Worm (Caenorhabditis elegans): ENCODE data around the gene T03D8.6.

The T03D8.6 gene

DNA sequence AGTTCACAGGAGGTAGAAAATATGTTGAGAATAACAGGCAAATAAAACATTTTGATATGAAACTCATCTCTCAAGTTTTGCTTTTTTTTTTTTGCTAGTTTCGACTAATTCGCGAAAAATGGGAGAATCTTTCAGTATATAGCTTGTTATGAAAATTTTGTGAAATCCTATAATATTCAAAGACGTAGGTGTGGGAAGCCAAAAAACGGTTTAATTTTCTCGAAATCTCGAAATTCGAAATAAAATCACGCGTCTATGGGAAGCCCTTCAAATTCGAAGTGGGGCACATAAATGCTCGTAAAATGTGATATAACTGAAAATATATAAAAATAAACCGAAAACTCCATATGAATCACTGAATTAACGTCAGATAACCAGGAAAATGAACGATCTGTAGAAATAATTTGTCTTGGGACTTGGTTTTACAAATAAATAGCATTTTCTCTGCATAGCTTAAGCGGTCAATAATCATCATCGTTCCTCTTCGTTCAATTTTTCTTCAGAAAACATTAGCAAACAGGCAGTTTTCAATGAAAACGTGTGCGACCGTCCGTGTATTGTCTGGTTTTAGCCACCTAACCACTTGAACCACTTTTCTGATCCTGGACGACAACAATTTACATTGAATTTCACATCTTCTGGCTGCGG lies 5.0 kb upstream of the T03D8.6 start, which contains the start of the genes gcy-22 and grl-14:
gcy-22 (minus strand) TSS at position 101 of the 648 bp plus-strand sequence.
grl-14 (plus strand) TSS at position 598 of the 648 bp plus-strand sequence.
- TF ChIP-seq ref-1 (GFP tag; conservative IDR thresholded peaks at IDR 0.05): no peak
- TF ChIP-seq flt-1 (GFP tag; IDR thresholded peaks at IDR 0.05): no peak
- TF ChIP-seq tab-1 (GFP tag; IDR thresholded peaks at IDR 0.05): no peak
- TF ChIP-seq klf-2 (GFP tag; conservative IDR thresholded peaks at IDR 0.05): no peak
- no peak for TF ChIP-seq med-1 (GFP tag; optimal IDR thresholded peaks at IDR 0.05; ENCODE audit: insufficient read depth)
- TF ChIP-seq ztf-29 (GFP tag; IDR thresholded peaks at IDR 0.05): no peak
- TF ChIP-seq T22C8.4 (GFP tag; IDR thresholded peaks at IDR 0.05): no peak
- TF ChIP-seq ztf-23 (GFP tag; IDR thresholded peaks at IDR 0.05): no peak
- TF ChIP-seq cog-1 (tag; optimal IDR thresholded peaks at IDR 0.05): no peak

DNA sequence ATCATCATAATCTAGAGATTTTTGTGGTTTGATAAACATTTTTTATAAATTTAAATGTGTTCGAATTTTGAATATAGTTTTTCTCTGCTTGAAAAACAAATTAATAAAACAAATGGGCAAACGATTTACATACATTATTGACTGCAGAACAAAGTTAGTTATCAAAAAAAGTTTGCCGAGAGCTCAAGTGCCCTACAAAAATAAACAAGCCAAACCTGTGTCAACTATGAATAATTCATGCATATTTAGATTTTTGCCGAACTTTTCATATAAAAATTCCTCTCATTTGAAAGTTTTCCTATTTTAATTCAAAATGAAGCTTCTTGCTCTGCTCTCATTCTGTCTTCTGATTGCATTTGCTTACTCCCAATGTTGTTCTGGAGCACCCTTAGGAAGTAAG lies 4.3 kb downstream of the T03D8.6 start, which contains the start of gene sshk-1:
sshk-1 (plus strand) TSS at position 301 of the 400 bp plus-strand sequence.
- TF ChIP-seq ztf-23 (GFP tag; IDR thresholded peaks at IDR 0.05) (no peak), tab-1 (GFP tag; IDR thresholded peaks at IDR 0.05) (no peak), med-1 (GFP tag; optimal IDR thresholded peaks at IDR 0.05; ENCODE audit: insufficient read depth) (no peak), T22C8.4 (GFP tag; IDR thresholded peaks at IDR 0.05) (no peak), ref-1 (GFP tag; conservative IDR thresholded peaks at IDR 0.05) (no peak), ztf-29 (GFP tag; IDR thresholded peaks at IDR 0.05) (no peak), klf-2 (GFP tag; conservative IDR thresholded peaks at IDR 0.05) (no peak), cog-1 (tag; optimal IDR thresholded peaks at IDR 0.05) (no peak), flt-1 (GFP tag; IDR thresholded peaks at IDR 0.05) (no peak)

DNA sequence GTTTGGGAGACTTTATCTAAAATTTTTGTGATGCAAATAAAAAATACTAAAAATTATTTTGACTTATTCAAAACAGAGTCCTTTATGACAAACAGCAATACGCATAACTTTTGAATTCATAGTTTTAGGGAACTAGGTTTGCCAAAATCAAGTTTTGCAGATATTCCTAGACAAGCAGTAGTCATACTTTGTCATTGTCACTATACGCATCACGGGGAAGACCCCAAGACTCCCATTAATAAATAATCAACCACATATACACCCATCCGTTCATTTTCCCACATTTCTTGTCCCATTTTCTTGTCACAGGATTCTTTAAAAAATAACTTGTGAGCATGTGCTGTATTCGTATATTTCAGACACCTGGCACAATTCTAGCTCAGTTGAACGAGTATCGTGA lies 5.7 kb downstream of the T03D8.6 start, which contains the start of gene Y44A6D.7:
Y44A6D.7 (plus strand) TSS at position 301 of the 400 bp plus-strand sequence.
- TF ChIP-seq cog-1 (tag; optimal IDR thresholded peaks at IDR 0.05): no peak
- TF ChIP-seq ref-1 (GFP tag; conservative IDR thresholded peaks at IDR 0.05): no peak
- no peak for TF ChIP-seq ztf-29 (GFP tag; IDR thresholded peaks at IDR 0.05)
- no peak for TF ChIP-seq tab-1 (GFP tag; IDR thresholded peaks at IDR 0.05)
- TF ChIP-seq T22C8.4 (GFP tag; IDR thresholded peaks at IDR 0.05): no peak
- no peak for TF ChIP-seq ztf-23 (GFP tag; IDR thresholded peaks at IDR 0.05)
- TF ChIP-seq klf-2 (GFP tag; conservative IDR thresholded peaks at IDR 0.05): no peak
- no peak for TF ChIP-seq flt-1 (GFP tag; IDR thresholded peaks at IDR 0.05)
- TF ChIP-seq med-1 (GFP tag; optimal IDR thresholded peaks at IDR 0.05; ENCODE audit: insufficient read depth): no peak

DNA sequence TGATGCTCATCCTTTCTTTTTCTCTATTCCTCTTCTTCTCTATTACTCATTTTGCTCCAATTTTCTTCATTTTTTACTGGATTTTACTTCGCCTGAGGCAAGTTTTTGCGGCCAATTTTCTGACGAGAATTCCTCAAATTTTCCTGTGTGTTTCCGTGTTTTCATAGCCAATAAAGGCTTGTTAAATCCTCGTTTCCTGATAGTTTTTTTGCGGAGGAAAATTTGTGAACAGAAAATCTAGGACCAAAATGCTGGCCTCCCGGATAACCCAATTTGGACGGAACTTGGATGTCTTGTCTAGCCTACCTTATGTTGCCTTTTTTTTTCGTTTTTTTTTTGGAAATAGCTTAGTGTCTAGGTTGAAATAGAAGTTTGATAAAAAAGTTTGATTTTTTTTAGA lies 6.5 kb downstream of the T03D8.6 start:
- TF ChIP-seq cog-1 (tag; optimal IDR thresholded peaks at IDR 0.05) (no peak), T22C8.4 (GFP tag; IDR thresholded peaks at IDR 0.05) (no peak), ref-1 (GFP tag; conservative IDR thresholded peaks at IDR 0.05) (no peak), ztf-23 (GFP tag; IDR thresholded peaks at IDR 0.05) (no peak), med-1 (GFP tag; optimal IDR thresholded peaks at IDR 0.05; ENCODE audit: insufficient read depth) (no peak), klf-2 (GFP tag; conservative IDR thresholded peaks at IDR 0.05) (no peak), tab-1 (GFP tag; IDR thresholded peaks at IDR 0.05) (no peak), flt-1 (GFP tag; IDR thresholded peaks at IDR 0.05) (no peak), ztf-29 (GFP tag; IDR thresholded peaks at IDR 0.05) (no peak)

DNA sequence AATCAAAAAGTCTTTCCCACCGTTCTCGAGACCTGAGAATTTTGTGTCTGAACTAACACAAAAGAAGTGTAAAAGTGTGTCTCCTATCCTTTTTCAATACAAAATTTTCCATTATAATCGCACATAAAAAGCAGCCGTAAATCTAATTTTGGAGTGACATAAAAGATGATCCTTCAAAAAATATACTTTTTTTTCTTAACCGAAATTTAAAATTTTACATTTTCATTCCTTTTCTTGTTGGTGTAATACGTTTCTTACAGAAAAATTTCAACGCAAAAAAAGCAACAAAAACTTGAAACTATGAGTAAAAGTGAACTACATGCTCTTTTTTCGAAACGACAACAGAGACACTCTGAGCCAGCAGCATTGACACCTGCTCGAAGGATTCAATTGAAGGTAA lies 13.1 kb downstream of the T03D8.6 start, which contains the start of gene Y44A6D.6:
Y44A6D.6 (plus strand) TSS at position 301 of the 400 bp plus-strand sequence.
- no peak for TF ChIP-seq T22C8.4 (GFP tag; IDR thresholded peaks at IDR 0.05)
- TF ChIP-seq cog-1 (tag; optimal IDR thresholded peaks at IDR 0.05): no peak
- no peak for TF ChIP-seq tab-1 (GFP tag; IDR thresholded peaks at IDR 0.05)
- TF ChIP-seq ztf-23 (GFP tag; IDR thresholded peaks at IDR 0.05): no peak
- no peak for TF ChIP-seq klf-2 (GFP tag; conservative IDR thresholded peaks at IDR 0.05)
- no peak for TF ChIP-seq ztf-29 (GFP tag; IDR thresholded peaks at IDR 0.05)
- no peak for TF ChIP-seq ref-1 (GFP tag; conservative IDR thresholded peaks at IDR 0.05)

DNA sequence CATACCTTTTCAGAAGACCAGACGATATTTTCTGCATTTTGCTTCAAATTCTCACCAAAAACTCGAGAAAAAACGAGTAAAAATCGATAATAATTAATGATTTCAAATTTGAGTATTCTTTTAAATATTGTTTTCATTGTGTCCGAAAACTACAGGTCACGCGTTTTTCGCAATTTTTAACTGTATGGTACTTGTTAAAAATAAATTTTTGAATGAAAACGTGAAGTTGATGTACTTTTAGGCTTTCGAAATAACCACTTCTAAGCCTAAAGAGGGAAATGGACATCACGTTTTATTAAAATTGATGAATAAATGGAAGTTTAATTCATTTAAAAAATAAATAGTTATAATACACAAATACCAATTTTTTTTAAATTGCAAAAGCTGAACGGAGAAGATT lies 17.2 kb downstream of the T03D8.6 start, which contains the start of gene Y44A6D.5:
Y44A6D.5 (minus strand) TSS at position 101 of the 400 bp plus-strand sequence.
- TF ChIP-seq T22C8.4 (GFP tag; IDR thresholded peaks at IDR 0.05) (no peak), klf-2 (GFP tag; conservative IDR thresholded peaks at IDR 0.05) (no peak), med-1 (GFP tag; optimal IDR thresholded peaks at IDR 0.05; ENCODE audit: insufficient read depth) (no peak), ref-1 (GFP tag; conservative IDR thresholded peaks at IDR 0.05) (no peak), tab-1 (GFP tag; IDR thresholded peaks at IDR 0.05) (no peak), flt-1 (GFP tag; IDR thresholded peaks at IDR 0.05) (no peak)

DNA sequence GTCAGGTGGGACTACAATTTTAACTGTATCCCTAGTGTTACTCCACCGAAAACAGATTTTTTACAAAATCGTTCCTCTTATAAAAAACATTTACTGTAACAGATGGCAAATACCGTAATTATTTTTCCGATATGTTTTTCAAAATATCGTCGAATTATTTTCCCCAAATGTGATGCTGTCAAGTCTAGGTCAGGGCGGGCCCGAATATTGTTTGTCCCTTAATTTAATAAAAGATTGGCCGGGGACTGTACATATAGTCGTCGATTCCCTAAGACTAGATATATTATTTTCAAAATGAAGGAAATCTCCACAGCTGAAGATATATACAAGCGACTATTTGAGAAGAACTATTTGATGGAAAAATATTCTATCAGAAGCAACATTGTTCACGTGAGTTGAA lies 22.2 kb downstream of the T03D8.6 start, which contains the start of gene sdf-9:
sdf-9 (plus strand) TSS at position 301 of the 400 bp plus-strand sequence.
- TF ChIP-seq ztf-23 (GFP tag; IDR thresholded peaks at IDR 0.05): no peak
- TF ChIP-seq ref-1 (GFP tag; conservative IDR thresholded peaks at IDR 0.05): no peak

DNA sequence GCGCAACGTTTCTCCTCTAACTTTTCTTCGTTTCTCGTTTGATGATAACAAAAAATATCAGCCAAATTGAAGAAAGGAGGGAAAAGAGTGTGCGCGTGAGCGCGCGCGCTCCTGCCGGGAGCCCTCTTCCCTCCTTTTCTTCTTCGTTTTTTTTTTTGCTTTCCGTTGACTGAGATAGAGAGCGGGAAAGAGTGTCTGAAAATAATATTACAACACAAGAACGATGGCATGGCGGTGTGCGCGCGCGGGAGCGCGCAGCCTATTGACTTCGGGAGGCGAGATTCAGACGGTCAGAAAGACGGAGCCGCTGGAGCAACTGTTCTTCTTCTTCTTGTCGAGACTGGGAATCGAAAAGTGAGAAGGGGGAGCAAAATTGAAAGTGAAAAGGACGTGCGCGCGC lies 26.4 kb downstream of the T03D8.6 start:
- TF ChIP-seq klf-2 (GFP tag; conservative IDR thresholded peaks at IDR 0.05) (no peak), tab-1 (GFP tag; IDR thresholded peaks at IDR 0.05) (no peak), ref-1 (GFP tag; conservative IDR thresholded peaks at IDR 0.05) (no peak), flt-1 (GFP tag; IDR thresholded peaks at IDR 0.05) (no peak), T22C8.4 (GFP tag; IDR thresholded peaks at IDR 0.05) (no peak), med-1 (GFP tag; optimal IDR thresholded peaks at IDR 0.05; ENCODE audit: insufficient read depth) (no peak), ztf-23 (GFP tag; IDR thresholded peaks at IDR 0.05) (no peak), ztf-29 (GFP tag; IDR thresholded peaks at IDR 0.05) (no peak), cog-1 (tag; optimal IDR thresholded peaks at IDR 0.05) (no peak)

DNA sequence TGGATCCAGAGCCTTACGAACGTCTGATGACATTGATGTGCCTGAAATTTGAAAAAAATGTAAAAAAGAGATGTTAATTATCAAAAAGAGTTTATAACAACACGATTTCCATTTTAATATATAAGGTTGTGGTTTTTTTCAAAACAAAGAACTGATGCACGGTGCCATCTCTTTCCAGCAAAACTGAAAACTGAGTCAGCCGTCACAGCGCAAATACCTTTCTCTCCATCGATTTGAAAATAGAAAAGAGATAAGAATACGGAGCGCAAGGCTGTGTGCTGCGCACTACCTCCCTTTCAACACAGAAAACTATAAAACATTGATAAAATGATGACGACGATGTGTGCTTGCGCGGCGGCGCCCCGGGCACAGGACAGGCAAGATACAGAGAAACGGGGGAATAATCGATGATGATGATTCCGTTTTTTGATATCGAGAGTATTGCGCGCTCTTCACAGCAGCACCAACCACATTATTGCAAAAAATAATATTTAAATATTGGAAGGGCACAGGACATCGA lies 27.7 kb downstream of the T03D8.6 start, which contains the start of gene Y44A6D.3:
Y44A6D.3 (minus strand) TSS at position 51 of the 520 bp plus-strand sequence.
- TF ChIP-seq cog-1 (tag; optimal IDR thresholded peaks at IDR 0.05): no peak
- TF ChIP-seq flt-1 (GFP tag; IDR thresholded peaks at IDR 0.05): no peak
- TF ChIP-seq ztf-29 (GFP tag; IDR thresholded peaks at IDR 0.05): no peak
- no peak for TF ChIP-seq tab-1 (GFP tag; IDR thresholded peaks at IDR 0.05)
- no peak for TF ChIP-seq ref-1 (GFP tag; conservative IDR thresholded peaks at IDR 0.05)
- no peak for TF ChIP-seq med-1 (GFP tag; optimal IDR thresholded peaks at IDR 0.05; ENCODE audit: insufficient read depth)
- TF ChIP-seq T22C8.4 (GFP tag; IDR thresholded peaks at IDR 0.05): no peak
- no peak for TF ChIP-seq ztf-23 (GFP tag; IDR thresholded peaks at IDR 0.05)
- no peak for TF ChIP-seq klf-2 (GFP tag; conservative IDR thresholded peaks at IDR 0.05)
